Fruit fly (Drosophila melanogaster) Kc167 (cell line): ENCODE results near the gene CG14275.

ENCODE experiments used
- Sin3A ChIP-seq: fragments of >200 bp; optimal IDR thresholded peaks from 2 replicates; lab custom pipeline; 2018; ENCODE audit warnings: missing external identifiers
- h ChIP-seq: fragments of >200 bp; optimal IDR thresholded peaks from 3 replicates; lab custom pipeline; 2018; ENCODE audit warnings: missing external identifiers
- insv ChIP-seq: fragments of >200 bp; optimal IDR thresholded peaks from 3 replicates; lab custom pipeline; 2018; ENCODE audit warnings: missing external identifiers
- psq ChIP-seq: fragments of >200 bp; optimal IDR thresholded peaks from 2 replicates; lab custom pipeline; 2017; ENCODE audit warnings: missing external identifiers

dm6 chr2L:8370364-8371326 lies 43.4 kb downstream of the CG14275 start, which contains the start of gene CG17292:
- no peak for TF ChIP-seq psq (lab: Kevin White, UChicago)
- no peak for TF ChIP-seq insv
- no peak for TF ChIP-seq h
- no peak for TF ChIP-seq Sin3A (lab: Kevin White, UChicago)
